Worm (Caenorhabditis elegans) whole organism, L2 larva: ENCODE measurements around the gene cutl-18.

Source experiments
- C34F6.9 ChIP-seq: fragments of 150-350 bp; optimal IDR thresholded peaks from 2 replicates; lab custom pipeline; 2014; ENCODE audit warnings: missing biosample characterization, missing genetic modification characterization
- F13H6.1 ChIP-seq: sonication (generic microtip); optimal IDR thresholded peaks from 2 replicates; lab custom pipeline; 2016; ENCODE audit warnings: missing genetic modification characterization, missing compliant biosample characterization
- Y55F3AM.14 ChIP-seq: fragments of 200-800 bp; sonication (Bioruptor generic); optimal IDR thresholded peaks from 2 replicates; lab custom pipeline; 2018; ENCODE audit warnings: mild to moderate bottlenecking, missing genetic modification characterization, missing compliant biosample characterization
- ZK546.5 ChIP-seq: sonication (generic microtip); optimal IDR thresholded peaks from 2 replicates; lab custom pipeline; 2017; ENCODE audit warnings: missing biosample characterization, missing genetic modification characterization
- alr-1 ChIP-seq: fragments of 150-350 bp; optimal IDR thresholded peaks from 2 replicates; lab custom pipeline; 2014; ENCODE audit warnings: missing biosample characterization, missing genetic modification characterization
- ama-1 ChIP-seq: fragments of 150-350 bp; optimal IDR thresholded peaks from 2 replicates; lab custom pipeline; 2018; ENCODE audit warnings: inconsistent platforms
- ceh-16 ChIP-seq: fragments of 150-350 bp; optimal IDR thresholded peaks from 2 replicates; lab custom pipeline; 2014; ENCODE audit warnings: missing biosample characterization, missing genetic modification characterization
- ceh-82 ChIP-seq: fragments of 150-350 bp; optimal IDR thresholded peaks from 2 replicates; lab custom pipeline; 2014; ENCODE audit warnings: missing biosample characterization, missing genetic modification characterization
- crh-2 ChIP-seq: sonication (generic microtip); optimal IDR thresholded peaks from 2 replicates; lab custom pipeline; 2017; ENCODE audit warnings: missing biosample characterization, missing genetic modification characterization
- elt-1 ChIP-seq: fragments of 150-350 bp; optimal IDR thresholded peaks from 2 replicates; lab custom pipeline; 2014; ENCODE audit warnings: missing biosample characterization, missing genetic modification characterization
- fos-1 ChIP-seq: fragments of 150-350 bp; optimal IDR thresholded peaks from 2 replicates; lab custom pipeline; 2014; ENCODE audit warnings: missing biosample characterization, missing genetic modification characterization
- lin-11 ChIP-seq: fragments of 150-350 bp; sonication (generic microtip); optimal IDR thresholded peaks from 2 replicates; lab custom pipeline; 2014; ENCODE audit warnings: missing biosample characterization, missing genetic modification characterization, inconsistent platforms, mixed read lengths
- lin-13 ChIP-seq: fragments of 150-350 bp; optimal IDR thresholded peaks from 2 replicates; lab custom pipeline; 2014; ENCODE audit warnings: missing biosample characterization, missing genetic modification reagents, missing genetic modification characterization
- lin-39 ChIP-seq: fragments of 150-350 bp; optimal IDR thresholded peaks from 2 replicates; lab custom pipeline; 2014; ENCODE audit warnings: missing biosample characterization, missing genetic modification reagents, missing genetic modification characterization
- lsy-2 ChIP-seq, 2 experiments: fragments of 150-350 bp in 1 of 2; sonication (generic microtip) in 1 of 2; optimal IDR thresholded peaks; 2 replicates each; lab custom pipeline; 2014 to 2017; ENCODE audit warnings: missing biosample characterization in 2 of 2, missing genetic modification characterization in 2 of 2
- mab-5 ChIP-seq: fragments of 150-350 bp; optimal IDR thresholded peaks from 2 replicates; lab custom pipeline; 2014; ENCODE audit warnings: missing biosample characterization, missing genetic modification characterization
- mbf-1 ChIP-seq: sonication (generic microtip); optimal IDR thresholded peaks from 2 replicates; lab custom pipeline; 2017; ENCODE audit warnings: missing biosample characterization, missing genetic modification characterization
- mdl-1 ChIP-seq, 2 experiments: fragments of 150-350 bp in 1 of 2; sonication (generic microtip) in 1 of 2; optimal IDR thresholded peaks; 2 replicates each; lab custom pipeline; 2017; ENCODE audit warnings: missing biosample characterization in 2 of 2, missing genetic modification characterization in 2 of 2
- nhr-10 ChIP-seq: sonication (generic microtip); optimal IDR thresholded peaks from 2 replicates; lab custom pipeline; 2017; ENCODE audit warnings: missing biosample characterization, missing genetic modification characterization
- nhr-11 ChIP-seq: fragments of 150-350 bp; optimal IDR thresholded peaks from 2 replicates; lab custom pipeline; 2014; ENCODE audit warnings: missing biosample characterization, missing genetic modification characterization
- nhr-129 ChIP-seq: fragments of 150-350 bp; optimal IDR thresholded peaks from 2 replicates; lab custom pipeline; 2014; ENCODE audit warnings: missing biosample characterization, missing genetic modification characterization
- nhr-21 ChIP-seq: fragments of 150-350 bp; optimal IDR thresholded peaks from 2 replicates; lab custom pipeline; 2014; ENCODE audit warnings: missing biosample characterization, missing genetic modification characterization
- nhr-25 ChIP-seq: fragments of 150-350 bp; sonication (generic microtip); optimal IDR thresholded peaks from 3 replicates; lab custom pipeline; 2014; ENCODE audit warnings: missing biosample characterization, missing genetic modification characterization
- nhr-6 ChIP-seq: fragments of 150-350 bp; optimal IDR thresholded peaks from 2 replicates; lab custom pipeline; 2014; ENCODE audit warnings: missing biosample characterization, missing genetic modification characterization
- nhr-77 ChIP-seq: fragments of 150-350 bp; optimal IDR thresholded peaks from 2 replicates; lab custom pipeline; 2014; ENCODE audit warnings: missing biosample characterization, missing genetic modification characterization
- sma-3 ChIP-seq: sonication (generic microtip); optimal IDR thresholded peaks from 2 replicates; lab custom pipeline; 2016; ENCODE audit warnings: missing genetic modification reagents, missing genetic modification characterization, missing compliant biosample characterization
- sma-9 ChIP-seq, 2 experiments: fragments of 150-350 bp in 1 of 2; sonication (generic microtip) in 1 of 2; optimal IDR thresholded peaks; 2 replicates each; lab custom pipeline; 2014 to 2016; ENCODE audit warnings: missing genetic modification characterization in 2 of 2, mild to moderate bottlenecking in 1 of 2, missing biosample characterization in 1 of 2, missing compliant biosample characterization in 1 of 2, missing genetic modification reagents in 1 of 2, moderate library complexity in 1 of 2
- snpc-4 ChIP-seq: fragments of 150-350 bp; optimal IDR thresholded peaks from 2 replicates; lab custom pipeline; 2014; ENCODE audit warnings: missing biosample characterization, missing genetic modification characterization
- unc-62 ChIP-seq: fragments of 150-350 bp; optimal IDR thresholded peaks from 2 replicates; lab custom pipeline; 2014; ENCODE audit warnings: missing biosample characterization, missing genetic modification reagents, missing genetic modification characterization
- zag-1 ChIP-seq: fragments of 150-350 bp; optimal IDR thresholded peaks from 2 replicates; lab custom pipeline; 2014; ENCODE audit warnings: missing biosample characterization, missing genetic modification characterization
- ztf-1 ChIP-seq: fragments of 200-800 bp; sonication (Bioruptor generic); conservative IDR thresholded peaks from 2 replicates; pipeline ENCODE4 v1.3.6; 2022; ENCODE audit warnings: missing genetic modification characterization, missing compliant biosample characterization
- ztf-4 ChIP-seq: fragments of 150-350 bp; optimal IDR thresholded peaks from 2 replicates; lab custom pipeline; 2014; ENCODE audit warnings: missing biosample characterization, missing genetic modification characterization

cutl-18 gene

ce11 chrV:11344112-11344511 is 27.4 kb upstream of the cutl-18 start:
- no peak for TF ChIP-seq mdl-1 (tag; optimal IDR thresholded peaks at IDR 0.05; lab: Kevin White, UChicago)
- TF ChIP-seq ama-1: no peak
- no peak for TF ChIP-seq lin-13 (GFP tag; lab: Kevin White, UChicago)
- TF ChIP-seq nhr-11: no peak
- TF ChIP-seq fos-1: no peak
- TF ChIP-seq lin-11 (tag; lab: Kevin White, UChicago): no peak
- no peak for TF ChIP-seq ztf-1 (GFP tag; lab: Robert Waterston, UW)
- no peak for TF ChIP-seq ceh-16 (tag; lab: Kevin White, UChicago)
- TF ChIP-seq ceh-82 (tag; lab: Kevin White, UChicago): no peak
- no peak for TF ChIP-seq ZK546.5

ce11 chrV:11341913-11342312 is 25.2 kb upstream of the cutl-18 start, which contains the start of gene T02E9.5:
Gene T02E9.5, plus strand, starts transcription at chrV:11342233.
- no peak for TF ChIP-seq ZK546.5
- TF ChIP-seq nhr-77 (tag; lab: Kevin White, UChicago): no peak
- TF ChIP-seq nhr-6 (tag; lab: Kevin White, UChicago): no peak
- no peak for TF ChIP-seq lin-11 (tag; lab: Kevin White, UChicago)
- no peak for TF ChIP-seq lin-39 (tag; lab: Kevin White, UChicago)
- no peak for TF ChIP-seq nhr-10 (tag; lab: Kevin White, UChicago)
- no peak for TF ChIP-seq sma-9 (GFP tag; optimal IDR thresholded peaks at IDR 0.05; lab: Kevin White, UChicago)
- TF ChIP-seq sma-9 (tag; optimal IDR thresholded peaks at IDR 0.05; lab: Kevin White, UChicago): no peak
- TF ChIP-seq mbf-1 (tag; lab: Kevin White, UChicago): no peak
- no peak for TF ChIP-seq ama-1
- no peak for TF ChIP-seq sma-3 (GFP tag; lab: Kevin White, UChicago)
- TF ChIP-seq mab-5 (tag; lab: Kevin White, UChicago): no peak
- no peak for TF ChIP-seq nhr-11
- TF ChIP-seq unc-62 (GFP tag; lab: Kevin White, UChicago): no peak
- no peak for TF ChIP-seq C34F6.9 (tag; lab: Kevin White, UChicago)
- TF ChIP-seq ztf-1 (GFP tag; lab: Robert Waterston, UW): no peak

- TF ChIP-seq C34F6.9 (tag; lab: Kevin White, UChicago) (peak; percentile 1), elt-1 (tag; lab: Kevin White, UChicago) (no peak), F13H6.1 (tag; lab: Kevin White, UChicago) (peak; percentile 28), zag-1 (peak; percentile 26)
Observed at ce11 chrV:11341130-11341675, 24.5 kb upstream of the cutl-18 start.

ce11 chrV:11336877-11337276 is 20.2 kb upstream of the cutl-18 start:
- TF ChIP-seq nhr-129 (tag; lab: Kevin White, UChicago) (no peak), crh-2 (tag; lab: Kevin White, UChicago) (no peak), nhr-25 (no peak), lin-13 (GFP tag; lab: Kevin White, UChicago) (no peak), snpc-4 (tag; lab: Kevin White, UChicago) (no peak), fos-1 (no peak), ztf-4 (tag; lab: Kevin White, UChicago) (no peak), alr-1 (no peak), C34F6.9 (tag; lab: Kevin White, UChicago) (no peak), Y55F3AM.14 (GFP tag; lab: Kevin White, UChicago) (no peak), nhr-77 (tag; lab: Kevin White, UChicago) (no peak), zag-1 (no peak), nhr-21 (no peak), nhr-6 (tag; lab: Kevin White, UChicago) (no peak), lin-39 (tag; lab: Kevin White, UChicago) (no peak)

- TF ChIP-seq ama-1: no peak
- TF ChIP-seq lsy-2 (tag; optimal IDR thresholded peaks at IDR 0.05; lab: Kevin White, UChicago): no peak
- no peak for TF ChIP-seq ceh-16 (tag; lab: Kevin White, UChicago)
- TF ChIP-seq F13H6.1 (tag; lab: Kevin White, UChicago): no peak
- TF ChIP-seq crh-2 (tag; lab: Kevin White, UChicago): no peak
- no peak for TF ChIP-seq lin-11 (tag; lab: Kevin White, UChicago)
- no peak for TF ChIP-seq ztf-4 (tag; lab: Kevin White, UChicago)
- TF ChIP-seq lin-13 (GFP tag; lab: Kevin White, UChicago): no peak
- TF ChIP-seq, all 48 proteins: peak for 0
Observed at ce11 chrV:11335757-11336418, 19.2 kb upstream of the cutl-18 start.
